Fruit fly (Drosophila melanogaster) whole organism, pupa: ENCODE measurements around the gene CG34293.

Source experiments
- CG17806 ChIP-seq: fragments of 200-800 bp; sonication (Bioruptor generic); optimal IDR thresholded peaks from 2 replicates; lab custom pipeline; 2018; ENCODE audit warnings: missing biosample characterization, mild to moderate bottlenecking, missing genetic modification characterization, moderate library complexity
- Pif1A ChIP-seq: fragments of 200-800 bp; sonication (Bioruptor generic); optimal IDR thresholded peaks from 3 replicates; lab custom pipeline; 2016; ENCODE audit warnings: missing biosample characterization, missing genetic modification characterization

DNA sequence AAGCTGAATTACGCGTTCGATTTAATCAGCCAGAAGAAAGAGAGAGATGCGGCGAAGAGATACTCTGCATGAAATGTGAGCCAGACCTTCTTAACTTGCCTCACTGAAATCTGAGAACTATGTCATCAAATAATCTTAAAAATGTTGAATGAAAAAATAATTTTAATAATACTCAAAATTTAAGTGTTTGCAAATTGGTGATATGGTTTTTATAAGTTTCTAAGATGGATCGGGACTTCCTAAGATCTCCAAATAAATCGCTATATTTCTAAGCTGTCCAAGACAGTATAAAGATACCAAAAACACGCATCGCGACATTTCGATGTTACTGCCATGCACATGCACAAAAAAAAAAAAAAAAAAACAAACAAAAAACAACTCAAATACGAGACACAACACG is 49.6 kb upstream of the CG34293 start:
- TF ChIP-seq CG17806 (tag; lab: Kevin White, UChicago) (no peak), Pif1A (GFP tag; lab: Kevin White, UChicago) (no peak)
